Fruit fly (Drosophila melanogaster) whole organism, embryonic: ENCODE results near the gene mia.

ENCODE experiments used
- Atf3 ChIP-seq: fragments of 200-800 bp; sonication (Bioruptor generic); optimal IDR thresholded peaks from 3 replicates; lab custom pipeline; 2016; ENCODE audit warnings: missing biosample characterization, missing genetic modification characterization
- CG10565 ChIP-seq: fragments of 200-800 bp; sonication (Bioruptor generic); optimal IDR thresholded peaks from 3 replicates; lab custom pipeline; 2016; ENCODE audit warnings: missing biosample characterization, mild to moderate bottlenecking, missing genetic modification characterization
- CG11398 ChIP-seq: fragments of 200-800 bp; sonication (Bioruptor generic); optimal IDR thresholded peaks from 2 replicates; lab custom pipeline; 2016; ENCODE audit warnings: missing biosample characterization, missing genetic modification characterization
- CG11723 ChIP-seq: fragments of 200-800 bp; sonication (Bioruptor generic); optimal IDR thresholded peaks from 2 replicates; lab custom pipeline; 2017; ENCODE audit warnings: missing biosample characterization, mild to moderate bottlenecking, missing genetic modification characterization
- CG12219 ChIP-seq: fragments of 200-800 bp; sonication (Bioruptor generic); optimal IDR thresholded peaks from 3 replicates; lab custom pipeline; 2018; ENCODE audit warnings: missing biosample characterization, mild to moderate bottlenecking, missing genetic modification characterization
- CG13287 ChIP-seq: fragments of 200-800 bp; sonication (Bioruptor generic); IDR thresholded peaks from 2 replicates; pipeline ENCODE4 v1.3.6; 2022; ENCODE audit warnings: missing biosample characterization, missing genetic modification characterization; ENCODE audit not compliant: partially characterized antibody
- CG15073 ChIP-seq: fragments of 200-800 bp; sonication (Bioruptor generic); optimal IDR thresholded peaks from 2 replicates; lab custom pipeline; 2016; ENCODE audit warnings: missing biosample characterization, missing genetic modification characterization
- CG1832 ChIP-seq: fragments of 200-800 bp; sonication (Bioruptor generic); optimal IDR thresholded peaks from 2 replicates; lab custom pipeline; 2017; ENCODE audit warnings: missing biosample characterization, mild to moderate bottlenecking, missing genetic modification characterization, inconsistent platforms
- CG2889 ChIP-seq: fragments of 200-800 bp; sonication (Bioruptor generic); IDR thresholded peaks from 3 replicates; pipeline ENCODE4 v1.3.6; 2022; ENCODE audit warnings: missing biosample characterization, missing genetic modification characterization
- CG3995 ChIP-seq: fragments of 200-800 bp; sonication (Bioruptor generic); optimal IDR thresholded peaks from 3 replicates; lab custom pipeline; 2016; ENCODE audit warnings: missing biosample characterization, missing genetic modification characterization
- CG43689 ChIP-seq: fragments of 200-800 bp; sonication (Bioruptor generic); IDR thresholded peaks from 2 replicates; pipeline ENCODE4 v1.3.6; 2022; ENCODE audit warnings: missing biosample characterization, missing genetic modification characterization
- CG6175 ChIP-seq: fragments of 200-800 bp; sonication (Bioruptor generic); IDR thresholded peaks from 3 replicates; pipeline ENCODE4 v1.3.6; 2022; ENCODE audit warnings: missing biosample characterization, missing genetic modification characterization
- CG6791 ChIP-seq: fragments of 200-800 bp; sonication (Bioruptor generic); IDR thresholded peaks from 3 replicates; pipeline ENCODE4 v1.3.6; 2022; ENCODE audit warnings: missing biosample characterization, missing genetic modification characterization; ENCODE audit not compliant: partially characterized antibody
- CG7928 ChIP-seq: fragments of 200-800 bp; sonication (Bioruptor generic); optimal IDR thresholded peaks from 2 replicates; lab custom pipeline; 2017; ENCODE audit warnings: missing biosample characterization, mild to moderate bottlenecking, missing genetic modification characterization
- CG8765 ChIP-seq: fragments of 200-800 bp; sonication (Bioruptor generic); IDR thresholded peaks from 2 replicates; pipeline ENCODE4 v1.3.6; 2022; ENCODE audit warnings: missing biosample characterization, missing genetic modification characterization
- CG9215 ChIP-seq: fragments of 200-800 bp; sonication (Bioruptor generic); IDR thresholded peaks from 2 replicates; pipeline ENCODE4 v1.3.6; 2022; ENCODE audit warnings: missing biosample characterization, missing genetic modification characterization
- CG9609 ChIP-seq: fragments of 200-800 bp; sonication (Bioruptor generic); optimal IDR thresholded peaks from 3 replicates; lab custom pipeline; 2016; ENCODE audit warnings: missing biosample characterization, missing genetic modification characterization
- D ChIP-seq, 2 experiments: fragments of 200-800 bp in 1 of 2; fragments of >200 bp in 1 of 2; sonication (Bioruptor generic) in 1 of 2; optimal IDR thresholded peaks; 2 replicates in 1 of 2; 3 replicates in 1 of 2; lab custom pipeline; 2017; ENCODE audit warnings: mild to moderate bottlenecking in 1 of 2, missing biosample characterization in 1 of 2, missing genetic modification characterization in 1 of 2, missing genetic modification reagents in 1 of 2
- Fer1 ChIP-seq: fragments of 200-800 bp; sonication (Bioruptor generic); optimal IDR thresholded peaks from 2 replicates; lab custom pipeline; 2017; ENCODE audit warnings: missing biosample characterization, mild to moderate bottlenecking, missing genetic modification characterization
- Fer3 ChIP-seq: fragments of 200-800 bp; sonication (Bioruptor generic); optimal IDR thresholded peaks from 2 replicates; lab custom pipeline; 2018; ENCODE audit warnings: missing biosample characterization, mild to moderate bottlenecking, missing genetic modification characterization, moderate library complexity
- Hr39 ChIP-seq: fragments of >200 bp; optimal IDR thresholded peaks from 2 replicates; lab custom pipeline; 2017
- Jarid2 ChIP-seq: fragments of 200-800 bp; sonication (Bioruptor generic); optimal IDR thresholded peaks from 3 replicates; lab custom pipeline; 2017; ENCODE audit warnings: mild to moderate bottlenecking, missing biosample characterization, missing genetic modification reagents, missing genetic modification characterization
- Kr ChIP-seq: fragments of 200-800 bp; sonication (Bioruptor generic); optimal IDR thresholded peaks from 2 replicates; lab custom pipeline; 2017; ENCODE audit warnings: missing biosample characterization, mild to moderate bottlenecking, missing genetic modification characterization
- Mad ChIP-seq: fragments of 200-800 bp; sonication (Bioruptor generic); optimal IDR thresholded peaks from 2 replicates; lab custom pipeline; 2016; ENCODE audit warnings: missing biosample characterization, missing genetic modification characterization
- Max ChIP-seq: fragments of 200-800 bp; sonication (Bioruptor generic); optimal IDR thresholded peaks from 2 replicates; lab custom pipeline; 2016; ENCODE audit warnings: missing biosample characterization, mild to moderate bottlenecking, missing genetic modification characterization
- Mes4 ChIP-seq: fragments of 200-800 bp; sonication (Bioruptor generic); optimal IDR thresholded peaks from 2 replicates; lab custom pipeline; 2016; ENCODE audit warnings: missing biosample characterization, missing genetic modification characterization
- Opbp ChIP-seq: fragments of 200-800 bp; sonication (Bioruptor generic); IDR thresholded peaks from 3 replicates; pipeline ENCODE4 v1.3.6; 2022; ENCODE audit warnings: missing biosample characterization, missing genetic modification characterization; ENCODE audit not compliant: partially characterized antibody
- Ptx1 ChIP-seq: fragments of 200-800 bp; sonication (Bioruptor generic); IDR thresholded peaks from 2 replicates; pipeline ENCODE4 v1.3.6; 2022; ENCODE audit warnings: missing biosample characterization, missing genetic modification characterization
- Rfx ChIP-seq: fragments of 200-800 bp; sonication (Bioruptor generic); IDR thresholded peaks from 2 replicates; pipeline ENCODE4 v1.3.6; 2022; ENCODE audit warnings: missing biosample characterization, missing genetic modification characterization
- Sry-δ ChIP-seq: fragments of 200-800 bp; sonication (Bioruptor generic); optimal IDR thresholded peaks from 2 replicates; lab custom pipeline; 2016; ENCODE audit warnings: missing biosample characterization, missing genetic modification characterization
- abd-A ChIP-seq: fragments of 200-800 bp; sonication (Bioruptor generic); optimal IDR thresholded peaks from 3 replicates; lab custom pipeline; 2019; ENCODE audit warnings: missing biosample characterization, mild to moderate bottlenecking, missing genetic modification characterization, moderate library complexity
- cwo ChIP-seq: fragments of 200-800 bp; sonication (Bioruptor generic); optimal IDR thresholded peaks from 3 replicates; lab custom pipeline; 2017; ENCODE audit warnings: missing biosample characterization, missing genetic modification characterization, mild to moderate bottlenecking, moderate library complexity, missing genetic modification reagents
- disco-r ChIP-seq: fragments of 200-800 bp; sonication (Bioruptor generic); optimal IDR thresholded peaks from 2 replicates; lab custom pipeline; 2016; ENCODE audit warnings: missing biosample characterization, missing genetic modification characterization
- dmrt99B ChIP-seq: fragments of 200-800 bp; sonication (Bioruptor generic); optimal IDR thresholded peaks from 2 replicates; lab custom pipeline; 2018; ENCODE audit warnings: missing biosample characterization, mild to moderate bottlenecking, missing genetic modification characterization, moderate library complexity
- gro ChIP-seq: fragments of 200-800 bp; sonication (Bioruptor generic); optimal IDR thresholded peaks from 2 replicates; lab custom pipeline; 2016; ENCODE audit warnings: missing biosample characterization, missing genetic modification characterization
- jumu ChIP-seq: fragments of 200-800 bp; sonication (Bioruptor generic); optimal IDR thresholded peaks from 3 replicates; lab custom pipeline; 2016; ENCODE audit warnings: missing biosample characterization, missing genetic modification characterization
- nerfin-2 ChIP-seq: fragments of 200-800 bp; sonication (Bioruptor generic); IDR thresholded peaks from 2 replicates; pipeline ENCODE4 v1.3.6; 2022; ENCODE audit warnings: missing biosample characterization, missing genetic modification characterization; ENCODE audit not compliant: partially characterized antibody
- nom ChIP-seq: fragments of 200-800 bp; sonication (Bioruptor generic); optimal IDR thresholded peaks from 2 replicates; lab custom pipeline; 2017; ENCODE audit warnings: missing biosample characterization, missing genetic modification characterization, mild to moderate bottlenecking, moderate library complexity, missing genetic modification reagents
- prd ChIP-seq, 3 experiments: fragments of >200 bp in 2 of 3; fragments of 200-800 bp in 1 of 3; sonication (Bioruptor generic) in 1 of 3; optimal IDR thresholded peaks in 2 of 3; IDR thresholded peaks in 1 of 3; 2 replicates in 2 of 3; 3 replicates in 1 of 3; pipeline versions ENCODE4 v1.3.6 to Lab custom; 2017 to 2022; ENCODE audit warnings: missing biosample characterization in 1 of 3, missing genetic modification characterization in 1 of 3
- run ChIP-seq: fragments of 200-800 bp; sonication (Bioruptor generic); optimal IDR thresholded peaks from 3 replicates; lab custom pipeline; 2018; ENCODE audit warnings: missing biosample characterization, mild to moderate bottlenecking, missing genetic modification characterization
- sim ChIP-seq: fragments of 200-800 bp; sonication (Bioruptor generic); IDR thresholded peaks from 2 replicates; pipeline ENCODE4 v1.3.6; 2022; ENCODE audit warnings: missing biosample characterization, missing genetic modification characterization
- sisA ChIP-seq: fragments of 200-800 bp; sonication (Bioruptor generic); IDR thresholded peaks from 2 replicates; pipeline ENCODE4 v1.3.6; 2022; ENCODE audit warnings: missing biosample characterization, missing genetic modification characterization
- slbo ChIP-seq: fragments of 200-800 bp; sonication (Bioruptor generic); IDR thresholded peaks from 2 replicates; pipeline ENCODE4 v1.3.6; 2022; ENCODE audit warnings: missing biosample characterization, missing genetic modification characterization
- slp2 ChIP-seq: fragments of 200-800 bp; sonication (Bioruptor generic); optimal IDR thresholded peaks from 2 replicates; lab custom pipeline; 2016; ENCODE audit warnings: missing biosample characterization, missing genetic modification characterization
- sna ChIP-seq: fragments of 200-800 bp; sonication (Bioruptor generic); IDR thresholded peaks from 2 replicates; pipeline ENCODE4 v1.3.6; 2022; ENCODE audit warnings: missing biosample characterization, missing genetic modification characterization; ENCODE audit not compliant: partially characterized antibody
- tll ChIP-seq, 2 experiments: fragments of 200-800 bp in 1 of 2; fragments of >200 bp in 1 of 2; sonication (Bioruptor generic) in 1 of 2; optimal IDR thresholded peaks; 2 replicates each; lab custom pipeline; 2017 to 2019; ENCODE audit warnings: missing biosample characterization in 2 of 2, missing genetic modification characterization in 2 of 2, mild to moderate bottlenecking in 1 of 2, moderate library complexity in 1 of 2
- ttk ChIP-seq: fragments of 200-800 bp; sonication (Bioruptor generic); IDR thresholded peaks from 2 replicates; pipeline ENCODE4 v2.1.2; 2022; ENCODE audit warnings: missing biosample characterization, missing genetic modification characterization
- zf30C ChIP-seq: fragments of 200-800 bp; sonication (Bioruptor generic); optimal IDR thresholded peaks from 3 replicates; lab custom pipeline; 2018; ENCODE audit warnings: missing biosample characterization, mild to moderate bottlenecking, missing genetic modification characterization
- zfh1 ChIP-seq: fragments of 200-800 bp; sonication (Bioruptor generic); IDR thresholded peaks from 3 replicates; pipeline ENCODE4 v1.3.6; 2022; ENCODE audit warnings: missing biosample characterization, missing genetic modification characterization

Gene mia

dm6 chr3R:5518627-5519026 is 32.3 kb downstream of the mia start (continued):
- TF ChIP-seq Jarid2 (GFP tag; lab: Kevin White, UChicago), result peak; percentile 19
- TF ChIP-seq sisA (GFP tag; lab: Robert Waterston, UW), result peak; percentile 56
- no peak for TF ChIP-seq Max (GFP tag; lab: Kevin White, UChicago)
- no peak for TF ChIP-seq CG7928 (GFP tag; lab: Kevin White, UChicago)
- 0 out of 3 replicates have a peak, but pooled peaks have one; percentile 19 for TF ChIP-seq CG6175
- no peak for TF ChIP-seq cwo (GFP tag; lab: Kevin White, UChicago)
- TF ChIP-seq Hr39 (lab: Kevin White, UChicago), result no peak
- TF ChIP-seq CG1832 (GFP tag; lab: Kevin White, UChicago), result peak; percentile 62
- peak; percentile 26 for TF ChIP-seq nom (GFP tag; lab: Kevin White, UChicago)
- no peak for TF ChIP-seq CG12219 (GFP tag; lab: Kevin White, UChicago)
- no peak for TF ChIP-seq CG43689 (GFP tag; lab: Robert Waterston, UW)
- no peak for TF ChIP-seq abd-A (tag; lab: Kevin White, UChicago)
- TF ChIP-seq gro, result no peak
- TF ChIP-seq zf30C (GFP tag; lab: Kevin White, UChicago), result peak; percentile 69
- no peak for TF ChIP-seq run (tag; lab: Kevin White, UChicago)
- no peak for TF ChIP-seq CG6791
- no peak for TF ChIP-seq CG3995
- peak; percentile 68 for TF ChIP-seq ttk
- peak; percentile 15 for TF ChIP-seq Fer3 (tag; lab: Kevin White, UChicago)
- TF ChIP-seq Ptx1, result peak; percentile 53
- no peak for TF ChIP-seq tll (GFP tag; optimal IDR thresholded peaks at IDR 0.05; lab: Kevin White, UChicago)
- TF ChIP-seq Opbp (GFP tag; lab: Robert Waterston, UW), result no peak
- TF ChIP-seq jumu (GFP tag; lab: Kevin White, UChicago), result peak; percentile 40
- no peak for TF ChIP-seq D (optimal IDR thresholded peaks at IDR 0.05; lab: Kevin White, UChicago)
- TF ChIP-seq D (GFP tag; optimal IDR thresholded peaks at IDR 0.05; lab: Kevin White, UChicago), result peak; percentile 60
- peak; percentile 37; the same call in 1 of the 2 replicates for TF ChIP-seq slbo (GFP tag; lab: Robert Waterston, UW)
- no peak for TF ChIP-seq CG15073
- TF ChIP-seq CG11723 (GFP tag; lab: Kevin White, UChicago), result peak; percentile 27
- TF ChIP-seq disco-r (GFP tag; lab: Kevin White, UChicago), result no peak
- TF ChIP-seq prd (optimal IDR thresholded peaks at IDR 0.05; lab: Kevin White, UChicago), result no peak
- TF ChIP-seq prd (GFP tag; IDR thresholded peaks at IDR 0.05; lab: Robert Waterston, UW), result peak; percentile 22; the same call in 1 of the 3 replicates
- TF ChIP-seq Kr (GFP tag; lab: Kevin White, UChicago), result no peak
- no peak for TF ChIP-seq sna (GFP tag; lab: Robert Waterston, UW)
- peak; percentile 14; the same call in 1 of the 3 replicates for TF ChIP-seq CG2889 (GFP tag; lab: Robert Waterston, UW)
- peak; percentile 45 for TF ChIP-seq CG9609 (GFP tag; lab: Kevin White, UChicago)
- no peak for TF ChIP-seq CG10565
- no peak; the same call in 1 of the 2 replicates for TF ChIP-seq CG9215 (GFP tag; lab: Robert Waterston, UW)
- peak; percentile 65 for TF ChIP-seq dmrt99B (tag; lab: Kevin White, UChicago)
- TF ChIP-seq Rfx (GFP tag; lab: Robert Waterston, UW), result peak; percentile 47
- TF ChIP-seq Sry-δ (GFP tag; lab: Kevin White, UChicago), result no peak
- TF ChIP-seq Mes4 (GFP tag; lab: Kevin White, UChicago), result peak; percentile 68
- TF ChIP-seq CG13287 (GFP tag; lab: Robert Waterston, UW), result no peak
- TF ChIP-seq sim, result 0 out of 2 replicates have a peak, but pooled peaks have one; percentile 32
- peak; percentile 72 for TF ChIP-seq zfh1 (GFP tag; lab: Robert Waterston, UW)
- TF ChIP-seq Atf3 (GFP tag; lab: Kevin White, UChicago), result peak; percentile 15
- TF ChIP-seq nerfin-2 (GFP tag; lab: Robert Waterston, UW), result no peak
- no peak for TF ChIP-seq Fer1
- peak; percentile 45 for TF ChIP-seq CG11398 (GFP tag; lab: Kevin White, UChicago)
- TF ChIP-seq slp2 (GFP tag; lab: Kevin White, UChicago), result peak; percentile 43
- no peak for TF ChIP-seq CG8765 (GFP tag; lab: Robert Waterston, UW)
- TF ChIP-seq Mad, result peak; percentile 50
